Worm (Caenorhabditis elegans) whole organism, L4/young adult: Measurements from ENCODE around the gene gid-7.

Experiments
- W03F9.2 ChIP-seq: fragments of 150-350 bp; optimal IDR thresholded peaks from 2 replicates; lab custom pipeline; 2014; ENCODE audit warnings: missing biosample characterization, missing genetic modification characterization
- dao-5 ChIP-seq: sonication (generic microtip); optimal IDR thresholded peaks from 2 replicates; lab custom pipeline; 2016; ENCODE audit warnings: missing genotype, missing genetic modification characterization, moderate library complexity, missing compliant biosample characterization
- him-1 ChIP-seq: sonication (generic microtip); optimal IDR thresholded peaks from 2 replicates; lab custom pipeline; 2016; ENCODE audit warnings: missing genotype, missing genetic modification reagents, missing genetic modification characterization, missing compliant biosample characterization

ce11 chrV:3706893-3707292 lies 50.0 kb downstream of the gid-7 start:
- TF ChIP-seq W03F9.2 (no peak), him-1 (tag; lab: Kevin White, UChicago) (no peak), dao-5 (no peak)
